Worm (Caenorhabditis elegans): Measurements from ENCODE around the gene glr-1.

DNA sequence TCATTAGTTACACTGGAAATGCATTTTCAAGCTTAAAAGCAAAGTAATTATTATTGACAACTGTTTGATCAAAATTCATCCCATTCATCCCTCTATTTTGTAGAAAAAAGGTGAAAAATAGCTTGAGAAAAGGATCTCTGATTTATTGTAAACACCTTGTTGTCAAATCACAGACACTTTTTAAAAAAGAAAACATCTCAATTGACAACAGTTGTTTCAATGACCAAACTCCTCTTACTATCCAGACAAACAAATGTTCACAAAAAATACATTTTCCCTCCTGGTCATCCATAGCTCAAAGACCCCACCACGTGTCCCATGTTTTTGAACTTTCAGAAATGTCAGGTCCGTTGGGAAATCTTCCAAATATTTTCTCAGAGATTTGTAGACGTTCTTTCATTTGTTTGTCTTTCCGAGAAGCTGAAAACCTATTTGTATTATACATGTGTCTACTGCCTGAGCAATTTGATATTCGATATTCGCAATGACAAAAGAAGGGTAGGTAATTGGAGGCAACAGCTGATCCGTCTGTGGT is 53.7 kb downstream of the glr-1 start, which contains the start of gene trp-1:
- TF ChIP-seq ama-1 (optimal IDR thresholded peaks at IDR 0.05) (no peak), aly-1 (tag; optimal IDR thresholded peaks at IDR 0.05) (no peak), hmbx-1 (tag; optimal IDR thresholded peaks at IDR 0.05) (no peak), sea-1 (GFP tag; conservative IDR thresholded peaks at IDR 0.05) (no peak)

Data from whole organism, early embryonic.